Worm (Caenorhabditis elegans) whole organism, L4 larva: Measurements from ENCODE around the gene srh-70.

Source experiments
- D1046.2 ChIP-seq: fragments of 200-800 bp; sonication (Bioruptor generic); IDR thresholded peaks from 2 replicates; pipeline ENCODE4 v1.3.6; 2022; ENCODE audit warnings: missing genetic modification characterization, missing compliant biosample characterization
- F26F4.8 ChIP-seq: fragments of 200-800 bp; sonication (Bioruptor generic); conservative IDR thresholded peaks from 2 replicates; pipeline ENCODE4 v1.3.6; 2022; ENCODE audit warnings: missing genetic modification characterization, missing compliant biosample characterization
- F44E2.7 ChIP-seq: fragments of 200-800 bp; sonication (Bioruptor generic); IDR thresholded peaks from 2 replicates; pipeline ENCODE4 v2.1.2; 2022; ENCODE audit warnings: missing genetic modification characterization, missing compliant biosample characterization
- F49E8.2 ChIP-seq: sonication (generic microtip); optimal IDR thresholded peaks from 2 replicates; lab custom pipeline; 2016; ENCODE audit warnings: missing compliant biosample characterization, mild to moderate bottlenecking, missing genetic modification characterization, borderline replicate concordance
- Y48G9A.11 ChIP-seq: fragments of 200-800 bp; sonication (Bioruptor generic); IDR thresholded peaks from 2 replicates; pipeline ENCODE4 v1.3.6; 2022; ENCODE audit warnings: missing genetic modification reagents, missing genetic modification characterization, missing compliant biosample characterization
- Y5F2A.4 ChIP-seq: fragments of 200-800 bp; sonication (Bioruptor generic); optimal IDR thresholded peaks from 2 replicates; lab custom pipeline; 2018; ENCODE audit warnings: mild to moderate bottlenecking, missing genetic modification characterization, missing compliant biosample characterization
- ZK337.2 ChIP-seq: fragments of 200-800 bp; sonication (Bioruptor generic); IDR thresholded peaks from 2 replicates; pipeline ENCODE4 v1.3.6; 2022; ENCODE audit warnings: missing genetic modification reagents, missing genetic modification characterization, missing compliant biosample characterization
- ZK546.5 ChIP-seq, 2 experiments: sonication (generic microtip); optimal IDR thresholded peaks; 2 replicates each; lab custom pipeline; 2017; ENCODE audit warnings: missing biosample characterization in 2 of 2, missing genetic modification characterization in 2 of 2
- aha-1 ChIP-seq: fragments of 150-350 bp; peaks from one replicate; lab custom pipeline; 2014; ENCODE audit warnings: missing biosample characterization, missing genetic modification characterization
- arid-1 ChIP-seq: fragments of 200-800 bp; sonication (Bioruptor generic); conservative IDR thresholded peaks from 2 replicates; pipeline ENCODE4 v1.3.6; 2022; ENCODE audit warnings: missing genetic modification reagents, missing genetic modification characterization, missing compliant biosample characterization
- ces-1 ChIP-seq: fragments of 150-350 bp; sonication (generic microtip); optimal IDR thresholded peaks from 4 replicates; lab custom pipeline; 2014; ENCODE audit warnings: missing biosample characterization, missing genetic modification reagents, missing genetic modification characterization
- ctbp-1 ChIP-seq: fragments of 200-800 bp; sonication (Bioruptor generic); IDR thresholded peaks from 2 replicates; pipeline ENCODE4 v1.3.6; 2022; ENCODE audit warnings: missing genetic modification reagents, missing genetic modification characterization, missing compliant biosample characterization
- daf-16 ChIP-seq, 3 experiments: sonication (generic microtip); optimal IDR thresholded peaks; 2 replicates each; lab custom pipeline; 2016 to 2017; ENCODE audit warnings: missing genetic modification characterization in 3 of 3, missing genetic modification reagents in 3 of 3, mild to moderate bottlenecking in 2 of 3, missing compliant biosample characterization in 2 of 3, missing biosample characterization in 1 of 3, moderate library complexity in 1 of 3
- dmd-6 ChIP-seq: fragments of 200-800 bp; sonication (Bioruptor generic); IDR thresholded peaks from 2 replicates; pipeline ENCODE4 v1.3.6; 2022; ENCODE audit warnings: missing genetic modification reagents, missing genetic modification characterization, missing compliant biosample characterization
- dmd-8 ChIP-seq: fragments of 200-800 bp; sonication (Bioruptor generic); IDR thresholded peaks from 2 replicates; pipeline ENCODE4 v1.3.6; 2022; ENCODE audit warnings: missing genetic modification characterization, missing compliant biosample characterization
- dmd-9 ChIP-seq: fragments of 200-800 bp; sonication (Bioruptor generic); IDR thresholded peaks from 2 replicates; pipeline ENCODE4 v1.3.6; 2022; ENCODE audit warnings: missing genetic modification reagents, missing genetic modification characterization, missing compliant biosample characterization
- egl-27 ChIP-seq: sonication (generic microtip); optimal IDR thresholded peaks from 3 replicates; lab custom pipeline; 2017; ENCODE audit warnings: missing biosample characterization, missing genetic modification reagents, missing genetic modification characterization
- gei-8 ChIP-seq: fragments of 200-800 bp; sonication (Bioruptor generic); optimal IDR thresholded peaks from 2 replicates; lab custom pipeline; 2018; ENCODE audit warnings: mild to moderate bottlenecking, missing genetic modification characterization, missing compliant biosample characterization
- hif-1 ChIP-seq, 2 experiments: sonication (generic microtip); optimal IDR thresholded peaks; 2 replicates each; lab custom pipeline; 2016 to 2017; ENCODE audit warnings: missing compliant biosample characterization in 2 of 2, missing genetic modification characterization in 2 of 2, missing genetic modification reagents in 2 of 2, missing genotype in 2 of 2, mild to moderate bottlenecking in 1 of 2
- hlh-11 ChIP-seq: fragments of 200-800 bp; sonication (Bioruptor generic); optimal IDR thresholded peaks from 2 replicates; lab custom pipeline; 2018; ENCODE audit warnings: mild to moderate bottlenecking, missing genetic modification characterization, missing compliant biosample characterization
- hlh-30 ChIP-seq: sonication (generic microtip); optimal IDR thresholded peaks from 2 replicates; lab custom pipeline; 2017; ENCODE audit warnings: antibody characterized with exemption, mild to moderate bottlenecking, missing genetic modification characterization, missing compliant biosample characterization; ENCODE audit not compliant: insufficient read depth
- lim-7 ChIP-seq: fragments of 200-800 bp; sonication (Bioruptor generic); IDR thresholded peaks from 2 replicates; pipeline ENCODE4 v1.3.6; 2022; ENCODE audit warnings: missing genetic modification characterization, missing compliant biosample characterization
- lin-1 ChIP-seq: fragments of 200-800 bp; sonication (Bioruptor generic); IDR thresholded peaks from 2 replicates; pipeline ENCODE4 v1.3.6; 2022; ENCODE audit warnings: missing genetic modification reagents, missing genetic modification characterization, missing compliant biosample characterization
- lin-13 ChIP-seq: fragments of 150-350 bp; optimal IDR thresholded peaks from 2 replicates; lab custom pipeline; 2014; ENCODE audit warnings: missing biosample characterization, missing genetic modification reagents, missing genetic modification characterization
- lin-15B ChIP-seq: fragments of 150-350 bp; sonication (generic microtip); optimal IDR thresholded peaks from 3 replicates; lab custom pipeline; 2014; ENCODE audit warnings: missing biosample characterization, missing genetic modification characterization
- lsy-2 ChIP-seq, 2 experiments: fragments of 150-350 bp in 1 of 2; sonication (generic microtip) in 1 of 2; optimal IDR thresholded peaks; 2 replicates each; lab custom pipeline; 2014 to 2017; ENCODE audit warnings: missing biosample characterization in 2 of 2, missing genetic modification characterization in 2 of 2
- madf-9 ChIP-seq: fragments of 200-800 bp; sonication (Bioruptor generic); conservative IDR thresholded peaks from 2 replicates; pipeline ENCODE4 v1.3.6; 2022; ENCODE audit warnings: missing genetic modification reagents, missing genetic modification characterization, missing compliant biosample characterization
- mdt-29 ChIP-seq: fragments of 200-800 bp; sonication (Bioruptor generic); IDR thresholded peaks from 2 replicates; pipeline ENCODE4 v1.3.6; 2022; ENCODE audit warnings: missing genetic modification reagents, missing genetic modification characterization, missing compliant biosample characterization
- mep-1 ChIP-seq: fragments of 150-350 bp; sonication (generic microtip); optimal IDR thresholded peaks from 3 replicates; lab custom pipeline; 2014; ENCODE audit warnings: missing biosample characterization, missing genetic modification characterization
- mes-2 ChIP-seq: sonication (generic microtip); optimal IDR thresholded peaks from 2 replicates; lab custom pipeline; 2016; ENCODE audit warnings: missing genotype, mild to moderate bottlenecking, missing genetic modification characterization, missing compliant biosample characterization; ENCODE audit not compliant: poor library complexity, severe bottlenecking
- mxl-3 ChIP-seq: fragments of 200-800 bp; sonication (Bioruptor generic); optimal IDR thresholded peaks from 2 replicates; lab custom pipeline; 2018; ENCODE audit warnings: mild to moderate bottlenecking, missing genetic modification characterization, missing compliant biosample characterization
- nhr-10 ChIP-seq: fragments of 150-350 bp; optimal IDR thresholded peaks from 2 replicates; lab custom pipeline; 2014; ENCODE audit warnings: missing biosample characterization, missing genetic modification characterization
- nhr-102 ChIP-seq: sonication (generic microtip); optimal IDR thresholded peaks from 2 replicates; lab custom pipeline; 2016; ENCODE audit warnings: mild to moderate bottlenecking, missing genetic modification characterization, moderate library complexity, missing compliant biosample characterization
- nhr-11 ChIP-seq: fragments of 150-350 bp; optimal IDR thresholded peaks from 2 replicates; lab custom pipeline; 2014; ENCODE audit warnings: missing biosample characterization, missing genetic modification characterization
- nhr-25 ChIP-seq: sonication (generic microtip); optimal IDR thresholded peaks from 2 replicates; lab custom pipeline; 2017; ENCODE audit warnings: missing genetic modification characterization, mild to moderate bottlenecking, missing compliant biosample characterization, antibody characterized with exemption, moderate library complexity, borderline replicate concordance; ENCODE audit not compliant: insufficient read depth
- nhr-48 ChIP-seq: sonication (generic microtip); optimal IDR thresholded peaks from 2 replicates; lab custom pipeline; 2016; ENCODE audit warnings: mild to moderate bottlenecking, missing genetic modification characterization, missing compliant biosample characterization
- nhr-77 ChIP-seq: fragments of 150-350 bp; optimal IDR thresholded peaks from 2 replicates; lab custom pipeline; 2014; ENCODE audit warnings: missing biosample characterization, missing genetic modification characterization
- pha-4 ChIP-seq, 2 experiments: fragments of 150-350 bp in 1 of 2; fragments of 200-800 bp in 1 of 2; sonication (Bioruptor generic) in 1 of 2; IDR thresholded peaks in 1 of 2; optimal IDR thresholded peaks in 1 of 2; 2 replicates each; pipeline versions ENCODE4 v1.3.6 to Lab custom; 2014 to 2022; ENCODE audit warnings: missing genetic modification characterization in 2 of 2, missing genetic modification reagents in 2 of 2, missing biosample characterization in 1 of 2, missing compliant biosample characterization in 1 of 2
- php-3 ChIP-seq: fragments of 200-800 bp; sonication (Bioruptor generic); IDR thresholded peaks from 2 replicates; pipeline ENCODE4 v1.3.6; 2022; ENCODE audit warnings: missing genetic modification reagents, missing genetic modification characterization, missing compliant biosample characterization
- rbr-2 ChIP-seq: sonication (generic microtip); optimal IDR thresholded peaks from 2 replicates; lab custom pipeline; 2016; ENCODE audit warnings: missing genotype, missing genetic modification characterization, missing compliant biosample characterization
- snpc-4 ChIP-seq: fragments of 150-350 bp; optimal IDR thresholded peaks from 2 replicates; lab custom pipeline; 2014; ENCODE audit warnings: missing biosample characterization, missing genetic modification characterization
- tag-97 ChIP-seq: fragments of 200-800 bp; sonication (Bioruptor generic); IDR thresholded peaks from 2 replicates; pipeline ENCODE4 v1.3.6; 2022; ENCODE audit warnings: missing genetic modification characterization, missing compliant biosample characterization
- tra-1 ChIP-seq: fragments of 200-800 bp; sonication (Bioruptor generic); IDR thresholded peaks from 2 replicates; pipeline ENCODE4 v1.3.6; 2022; ENCODE audit warnings: missing genetic modification reagents, missing genetic modification characterization, missing compliant biosample characterization
- unc-130 ChIP-seq: sonication (generic microtip); optimal IDR thresholded peaks from 2 replicates; lab custom pipeline; 2016; ENCODE audit warnings: missing genetic modification reagents, missing genetic modification characterization, missing compliant biosample characterization
- unc-39 ChIP-seq: sonication (generic microtip); optimal IDR thresholded peaks from 2 replicates; lab custom pipeline; 2017; ENCODE audit warnings: missing biosample characterization, missing genetic modification characterization
- unc-62 ChIP-seq, 3 experiments: fragments of 150-350 bp in 1 of 3; sonication (generic microtip); optimal IDR thresholded peaks in 2 of 3; peaks in 1 of 3; 1 replicate in 1 of 3; 2 replicates in 2 of 3; lab custom pipeline; 2014 to 2017; ENCODE audit warnings: missing biosample characterization in 3 of 3, missing genetic modification characterization in 3 of 3, missing genetic modification reagents in 3 of 3, missing genotype in 1 of 3
- vab-7 ChIP-seq: fragments of 200-800 bp; sonication (Bioruptor generic); IDR thresholded peaks from 2 replicates; pipeline ENCODE4 v1.3.6; 2022; ENCODE audit warnings: missing genetic modification reagents, missing genetic modification characterization, missing compliant biosample characterization
- zip-2 ChIP-seq: fragments of 150-350 bp; optimal IDR thresholded peaks from 2 replicates; lab custom pipeline; 2014; ENCODE audit warnings: missing biosample characterization, missing genetic modification characterization

Gene srh-70

DNA sequence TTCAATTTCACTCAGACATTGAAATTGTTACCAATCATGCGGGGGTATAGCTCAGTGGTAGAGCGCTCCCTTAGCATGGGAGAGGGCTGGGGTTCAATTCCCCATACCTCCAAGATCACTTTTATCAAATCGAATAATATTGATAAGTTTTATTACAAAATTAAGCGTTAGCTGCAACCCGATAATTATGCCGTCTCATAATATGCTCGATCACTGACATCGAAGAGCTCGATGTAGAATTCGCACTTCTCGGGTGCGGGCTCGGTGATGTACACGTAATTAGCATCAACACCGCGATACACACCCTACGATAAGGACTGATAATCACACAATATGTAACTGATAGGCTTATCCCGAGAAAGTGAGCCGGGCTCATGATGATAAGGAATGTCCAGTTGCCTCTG is 23.9 kb upstream of the srh-70 start:
- TF ChIP-seq tra-1 (GFP tag; lab: Robert Waterston, UW): peak; percentile 60; the same call in 1 of the 2 replicates
- no peak for TF ChIP-seq aha-1 (tag; lab: Kevin White, UChicago)
- TF ChIP-seq dmd-8 (GFP tag; lab: Robert Waterston, UW): peak; percentile 62; the same call in 1 of the 2 replicates
- TF ChIP-seq nhr-25 (tag; lab: Kevin White, UChicago): no peak
- peak; percentile 74 for TF ChIP-seq lim-7 (GFP tag; lab: Robert Waterston, UW)
- TF ChIP-seq mxl-3 (GFP tag; lab: Kevin White, UChicago): no peak
- TF ChIP-seq vab-7 (GFP tag; lab: Robert Waterston, UW): no peak
- peak; percentile 3 for TF ChIP-seq hlh-11
- no peak for TF ChIP-seq hif-1 (tag; optimal IDR thresholded peaks at IDR 0.05; lab: Kevin White, UChicago)
- TF ChIP-seq nhr-10 (tag; lab: Kevin White, UChicago): no peak
- no peak for TF ChIP-seq ctbp-1 (GFP tag; lab: Robert Waterston, UW)
- TF ChIP-seq F49E8.2: peak; percentile 4
- TF ChIP-seq lin-1 (GFP tag; lab: Robert Waterston, UW): peak; percentile 49; the same call in 1 of the 2 replicates
- no peak for TF ChIP-seq ZK546.5 (tag; optimal IDR thresholded peaks at IDR 0.05; lab: Kevin White, UChicago)
- TF ChIP-seq nhr-77 (tag; lab: Kevin White, UChicago): no peak
- TF ChIP-seq daf-16 (GFP tag; optimal IDR thresholded peaks at IDR 0.05; lab: Kevin White, UChicago): peak; percentile 42 to 84
- TF ChIP-seq daf-16 (tag; optimal IDR thresholded peaks at IDR 0.05; lab: Kevin White, UChicago): no peak
- TF ChIP-seq arid-1 (GFP tag; lab: Robert Waterston, UW): 0 out of 2 replicates have a peak, but pooled peaks have one; percentile 40
- no peak for TF ChIP-seq lsy-2 (tag; optimal IDR thresholded peaks at IDR 0.05; lab: Kevin White, UChicago)
- no peak for TF ChIP-seq dmd-9 (GFP tag; lab: Robert Waterston, UW)
- peak; percentile 22 for TF ChIP-seq hlh-30
- TF ChIP-seq tag-97 (GFP tag; lab: Robert Waterston, UW): no peak
- TF ChIP-seq snpc-4 (tag; lab: Kevin White, UChicago): no peak
- 0 out of 2 replicates have a peak, but pooled peaks have one; percentile 36 for TF ChIP-seq madf-9 (GFP tag; lab: Robert Waterston, UW)
- no peak for TF ChIP-seq rbr-2 (tag; lab: Kevin White, UChicago)
- TF ChIP-seq gei-8 (GFP tag; lab: Kevin White, UChicago): peak; percentile 26
- TF ChIP-seq F44E2.7 (GFP tag; lab: Robert Waterston, UW): 0 out of 2 replicates have a peak, but pooled peaks have one; percentile 68
- TF ChIP-seq mes-2: no peak
- TF ChIP-seq lin-15B: no peak
- TF ChIP-seq Y48G9A.11 (GFP tag; lab: Robert Waterston, UW): 0 out of 2 replicates have a peak, but pooled peaks have one; percentile 46
- TF ChIP-seq ZK337.2 (GFP tag; lab: Robert Waterston, UW): 0 out of 2 replicates have a peak, but pooled peaks have one; percentile 40
- peak; percentile 80 for TF ChIP-seq F26F4.8 (GFP tag; lab: Robert Waterston, UW)
- TF ChIP-seq unc-39 (tag; lab: Kevin White, UChicago): no peak
- TF ChIP-seq egl-27 (tag; lab: Kevin White, UChicago): no peak
- TF ChIP-seq D1046.2: 0 out of 2 replicates have a peak, but pooled peaks have one; percentile 49
- TF ChIP-seq nhr-48: peak; percentile 9
- TF ChIP-seq php-3 (GFP tag; lab: Robert Waterston, UW): no peak
- TF ChIP-seq nhr-102 (tag; lab: Kevin White, UChicago): peak; percentile 58
- TF ChIP-seq unc-62 (GFP tag; optimal IDR thresholded peaks at IDR 0.05 in 1 of 2; lab: Kevin White, UChicago): no peak
- no peak for TF ChIP-seq unc-62 (tag; optimal IDR thresholded peaks at IDR 0.05; lab: Kevin White, UChicago)
- TF ChIP-seq zip-2 (tag; lab: Kevin White, UChicago): peak; percentile 36
- no peak for TF ChIP-seq unc-130 (GFP tag; lab: Kevin White, UChicago)
- peak; percentile 45; the same call in 1 of the 2 replicates for TF ChIP-seq pha-4 (GFP tag; IDR thresholded peaks at IDR 0.05; lab: Robert Waterston, UW)
- no peak for TF ChIP-seq pha-4 (tag; optimal IDR thresholded peaks at IDR 0.05; lab: Kevin White, UChicago)
- TF ChIP-seq mdt-29: no peak
- TF ChIP-seq mep-1 (tag; lab: Kevin White, UChicago): no peak
- TF ChIP-seq nhr-11 (tag; lab: Kevin White, UChicago): no peak
- peak; percentile 40 for TF ChIP-seq dmd-6
- peak; percentile 54 for TF ChIP-seq lin-13
- TF ChIP-seq Y5F2A.4 (GFP tag; lab: Kevin White, UChicago): no peak
- no peak for TF ChIP-seq ces-1 (GFP tag; lab: Kevin White, UChicago)
